Fruit fly (Drosophila melanogaster) whole organism: ENCODE data around the gene AMPdeam.

Experiments used
- CG8478 ChIP-seq: fragments of >200 bp; optimal IDR thresholded peaks from 2 replicates; lab custom pipeline; 2018; ENCODE audit warnings: inconsistent platforms
- Dll ChIP-seq: fragments of >200 bp; optimal IDR thresholded peaks from 2 replicates; lab custom pipeline; 2017
- EcR ChIP-seq, 2 experiments: fragments of >200 bp; optimal IDR thresholded peaks; 2 replicates each; lab custom pipeline; 2017; ENCODE audit warnings: missing biosample characterization in 2 of 2, missing genetic modification characterization in 2 of 2, missing genetic modification reagents in 2 of 2
- pan ChIP-seq: fragments of >200 bp; optimal IDR thresholded peaks from 2 replicates; lab custom pipeline; 2017
- psq ChIP-seq: fragments of >200 bp; optimal IDR thresholded peaks from 2 replicates; lab custom pipeline; 2017
- usp ChIP-seq: fragments of >200 bp; optimal IDR thresholded peaks from 2 replicates; lab custom pipeline; 2017; ENCODE audit warnings: missing biosample characterization, missing genetic modification characterization, mixed read lengths

The AMPdeam gene

dm6 chrX:13811480-13811879 is 34.2 kb downstream of the AMPdeam start, which contains the start of gene CG11095:
CG11095 (plus strand) TSS chrX:13811684.
- TF ChIP-seq EcR (GFP tag; optimal IDR thresholded peaks at IDR 0.05; lab: Kevin White, UChicago) (no peak), Dll (lab: Kevin White, UChicago) (no peak), usp (GFP tag; lab: Kevin White, UChicago) (no peak), psq (lab: Kevin White, UChicago) (no peak), pan (lab: Kevin White, UChicago) (no peak), CG8478 (lab: Kevin White, UChicago) (no peak)

dm6 chrX:13805554-13805953 is 40.1 kb downstream of the AMPdeam start:
- no peak for TF ChIP-seq usp (GFP tag; lab: Kevin White, UChicago)
- TF ChIP-seq Dll (lab: Kevin White, UChicago) = no peak
- TF ChIP-seq CG8478 (lab: Kevin White, UChicago) = no peak
- TF ChIP-seq EcR (GFP tag; optimal IDR thresholded peaks at IDR 0.05; lab: Kevin White, UChicago) = no peak
- no peak for TF ChIP-seq psq (lab: Kevin White, UChicago)
- no peak for TF ChIP-seq pan (lab: Kevin White, UChicago)

dm6 chrX:13804398-13804797 is 41.3 kb downstream of the AMPdeam start:
- TF ChIP-seq CG8478 (lab: Kevin White, UChicago) = no peak
- no peak for TF ChIP-seq pan (lab: Kevin White, UChicago)
- no peak for TF ChIP-seq psq (lab: Kevin White, UChicago)
- no peak for TF ChIP-seq usp (GFP tag; lab: Kevin White, UChicago)
- no peak for TF ChIP-seq Dll (lab: Kevin White, UChicago)
- no peak for TF ChIP-seq EcR (GFP tag; optimal IDR thresholded peaks at IDR 0.05; lab: Kevin White, UChicago)

- TF ChIP-seq EcR (GFP tag; optimal IDR thresholded peaks at IDR 0.05; lab: Kevin White, UChicago) (no peak), Dll (lab: Kevin White, UChicago) (no peak), usp (GFP tag; lab: Kevin White, UChicago) (no peak), psq (lab: Kevin White, UChicago) (no peak), pan (lab: Kevin White, UChicago) (no peak), CG8478 (lab: Kevin White, UChicago) (no peak)
These were observed 45.0 kb downstream of the AMPdeam start for dm6 chrX:13800680-13801079.

- TF ChIP-seq pan (lab: Kevin White, UChicago) (no peak), usp (GFP tag; lab: Kevin White, UChicago) (no peak), psq (lab: Kevin White, UChicago) (no peak), CG8478 (lab: Kevin White, UChicago) (no peak), EcR (GFP tag; optimal IDR thresholded peaks at IDR 0.05; lab: Kevin White, UChicago) (no peak), Dll (lab: Kevin White, UChicago) (no peak)
These were observed 48.1 kb downstream of the AMPdeam start, which contains the start of gene CG10996 for dm6 chrX:13797538-13797937. CG10996 (minus strand) TSS chrX:13797638.

- TF ChIP-seq pan (lab: Kevin White, UChicago) (no peak), usp (GFP tag; lab: Kevin White, UChicago) (no peak), EcR (GFP tag; optimal IDR thresholded peaks at IDR 0.05; lab: Kevin White, UChicago) (no peak), Dll (lab: Kevin White, UChicago) (no peak), CG8478 (lab: Kevin White, UChicago) (no peak), psq (lab: Kevin White, UChicago) (no peak)
These were observed 53.2 kb downstream of the AMPdeam start for dm6 chrX:13792463-13792862.

- TF ChIP-seq EcR (GFP tag; optimal IDR thresholded peaks at IDR 0.05; lab: Kevin White, UChicago) (no peak), pan (lab: Kevin White, UChicago) (no peak), psq (lab: Kevin White, UChicago) (no peak), Dll (lab: Kevin White, UChicago) (no peak), CG8478 (lab: Kevin White, UChicago) (no peak), usp (GFP tag; lab: Kevin White, UChicago) (no peak)
These were observed 54.7 kb downstream of the AMPdeam start, which contains the start of gene CG10993 for dm6 chrX:13791011-13791410. CG10993 (minus strand) TSS chrX:13791111.

- no peak for TF ChIP-seq EcR (GFP tag; optimal IDR thresholded peaks at IDR 0.05; lab: Kevin White, UChicago)
- no peak for TF ChIP-seq usp (GFP tag; lab: Kevin White, UChicago)
- no peak for TF ChIP-seq CG8478 (lab: Kevin White, UChicago)
- no peak for TF ChIP-seq pan (lab: Kevin White, UChicago)
These were observed 56.5 kb downstream of the AMPdeam start for dm6 chrX:13788973-13789682.

- TF ChIP-seq Dll (lab: Kevin White, UChicago) = no peak
- no peak for TF ChIP-seq EcR (GFP tag; optimal IDR thresholded peaks at IDR 0.05; lab: Kevin White, UChicago)
- no peak for TF ChIP-seq CG8478 (lab: Kevin White, UChicago)
- TF ChIP-seq pan (lab: Kevin White, UChicago) = no peak
- TF ChIP-seq usp (GFP tag; lab: Kevin White, UChicago) = no peak
- no peak for TF ChIP-seq psq (lab: Kevin White, UChicago)
These were observed 58.3 kb downstream of the AMPdeam start for dm6 chrX:13787282-13787850.

dm6 chrX:13786037-13786667 is 59.5 kb downstream of the AMPdeam start:
- no peak for TF ChIP-seq Dll (lab: Kevin White, UChicago)
